Fruit fly (Drosophila melanogaster): ENCODE measurements around the gene CG32599.

DNA sequence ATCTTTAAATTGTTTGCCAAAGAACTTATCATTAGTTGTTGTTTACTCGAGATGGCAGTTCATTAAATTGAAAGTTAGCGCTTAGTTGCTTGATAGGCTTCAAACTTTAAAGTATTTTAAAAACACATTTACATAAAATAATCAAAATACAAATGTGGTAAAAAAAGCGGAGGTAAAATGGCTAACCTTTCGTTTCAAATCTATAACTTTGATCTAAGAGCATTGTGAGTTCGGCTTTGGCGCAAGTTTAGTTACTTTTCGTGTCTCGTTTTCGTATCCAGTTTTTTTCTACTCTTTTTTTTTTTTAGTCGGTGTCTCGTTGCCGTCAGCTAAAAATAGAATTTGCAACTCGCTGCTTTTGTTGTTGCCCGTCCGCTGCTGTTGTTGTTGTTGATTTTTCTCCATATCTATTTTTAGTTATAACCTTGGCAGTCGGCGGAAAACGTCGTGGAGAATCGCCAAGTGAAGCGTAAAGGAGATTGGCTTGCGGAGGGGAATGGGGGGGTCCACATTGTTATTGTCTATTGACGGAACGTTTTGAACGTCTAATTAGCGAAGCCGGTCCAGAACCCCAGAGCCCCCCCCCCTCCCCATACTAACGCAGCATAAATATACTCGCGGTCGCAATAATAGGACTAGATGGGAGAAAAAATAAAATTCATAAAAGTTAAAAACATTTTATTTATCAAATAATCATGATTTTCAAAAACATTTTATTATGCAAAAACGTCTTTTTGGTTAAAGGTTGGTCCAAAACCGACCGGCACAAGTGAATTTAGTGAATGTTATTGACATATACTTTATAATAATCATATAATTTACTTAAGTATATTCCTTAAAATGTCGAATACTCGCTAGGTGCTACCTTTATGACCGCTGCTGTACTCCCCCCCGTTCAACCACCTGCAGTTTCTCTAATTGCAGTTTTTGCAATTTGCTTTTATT is 28.7 kb upstream of the CG32599 start:
- TF ChIP-seq CG8159 (tag; optimal IDR thresholded peaks at IDR 0.05): peak; percentile 79
- TF ChIP-seq CG12605 (GFP tag; IDR thresholded peaks at IDR 0.05): peak; percentile 81
- peak; percentile 46 for TF ChIP-seq Pif1B (GFP tag; optimal IDR thresholded peaks at IDR 0.05)
- TF ChIP-seq CG15710 (tag; optimal IDR thresholded peaks at IDR 0.05): peak; percentile 68
- TF ChIP-seq gl (tag; optimal IDR thresholded peaks at IDR 0.05): peak; percentile 13
- TF ChIP-seq EcR (GFP tag; optimal IDR thresholded peaks at IDR 0.05): peak; percentile 6
- TF ChIP-seq Ets98B (GFP tag; IDR thresholded peaks at IDR 0.05): peak; percentile 74
- TF ChIP-seq CG9948 (tag; optimal IDR thresholded peaks at IDR 0.05): peak; percentile 86
- TF ChIP-seq CG17806 (tag; optimal IDR thresholded peaks at IDR 0.05): peak; percentile 76

All from whole organism, pupa.